Worm (Caenorhabditis elegans) whole organism, young adult: ENCODE measurements around the gene srx-137.

Experiments used
- C17E4.6 ChIP-seq: fragments of 200-800 bp; sonication (Bioruptor generic); IDR thresholded peaks from 2 replicates; pipeline ENCODE4 v1.3.6; 2022; ENCODE audit warnings: missing genetic modification reagents, missing genetic modification characterization, missing compliant biosample characterization
- F57C9.4 ChIP-seq: sonication (generic microtip); optimal IDR thresholded peaks from 2 replicates; lab custom pipeline; 2017; ENCODE audit warnings: mild to moderate bottlenecking, missing genetic modification characterization, missing compliant biosample characterization
- lin-35 ChIP-seq, 3 experiments: fragments of 150-350 bp in 2 of 3; sonication (generic microtip) in 1 of 3; optimal IDR thresholded peaks; 2 replicates each; lab custom pipeline; 2014 to 2018; ENCODE audit warnings: missing biosample characterization in 3 of 3, missing genetic modification characterization in 3 of 3, missing genetic modification reagents in 3 of 3
- lir-1 ChIP-seq: fragments of 200-800 bp; sonication (Bioruptor generic); conservative IDR thresholded peaks from 2 replicates; pipeline ENCODE4 v1.3.6; 2022; ENCODE audit warnings: missing genetic modification reagents, missing genetic modification characterization, missing compliant biosample characterization
- mel-28 ChIP-seq: sonication (generic microtip); optimal IDR thresholded peaks from 2 replicates; lab custom pipeline; 2016; ENCODE audit warnings: borderline replicate concordance, mild to moderate bottlenecking, missing genetic modification characterization, missing compliant biosample characterization
- nhr-120 ChIP-seq: fragments of 200-800 bp; sonication (Bioruptor generic); IDR thresholded peaks from 2 replicates; pipeline ENCODE4 v1.3.6; 2022; ENCODE audit warnings: missing genetic modification characterization, missing compliant biosample characterization

DNA sequence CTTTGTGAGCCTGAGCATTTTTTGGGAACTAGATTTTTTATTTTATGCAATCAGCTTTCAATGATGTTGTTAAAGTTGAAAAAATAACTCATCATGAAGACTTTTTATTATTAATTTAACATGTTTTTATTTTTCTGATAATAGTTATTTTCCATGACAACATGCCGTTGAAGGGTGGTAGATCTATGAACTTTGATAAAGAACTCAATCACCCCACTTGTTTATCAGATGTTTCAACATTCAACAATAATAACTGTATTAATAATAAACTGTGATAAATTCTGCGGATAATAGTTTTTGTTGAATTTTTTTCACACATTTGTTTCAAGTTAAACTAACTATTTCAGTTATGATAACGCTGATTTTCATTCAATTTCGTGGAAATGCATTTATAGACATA is 28.9 kb downstream of the srx-137 start:
- TF ChIP-seq lir-1 (GFP tag; lab: Robert Waterston, UW) (no peak), lin-35 (GFP tag; optimal IDR thresholded peaks at IDR 0.05; lab: Kevin White, UChicago) (no peak), mel-28 (no peak), F57C9.4 (tag; lab: Kevin White, UChicago) (no peak), C17E4.6 (GFP tag; lab: Robert Waterston, UW) (no peak), nhr-120 (no peak)
